Fruit fly (Drosophila melanogaster) whole organism, prepupa: ENCODE measurements around the gene Polr1D.

Experiments
- Blimp-1 ChIP-seq: fragments of 200-800 bp; sonication (Bioruptor generic); optimal IDR thresholded peaks from 3 replicates; lab custom pipeline; 2017; ENCODE audit warnings: missing biosample characterization, missing genetic modification characterization, mild to moderate bottlenecking, moderate library complexity, missing genetic modification reagents
- CG10669 ChIP-seq: fragments of 200-800 bp; sonication (Bioruptor generic); optimal IDR thresholded peaks from 3 replicates; lab custom pipeline; 2018; ENCODE audit warnings: missing biosample characterization, mild to moderate bottlenecking, missing genetic modification characterization, moderate library complexity
- CG11294 ChIP-seq: fragments of 200-800 bp; sonication (Bioruptor generic); IDR thresholded peaks from 2 replicates; pipeline ENCODE4 v1.3.6; 2022; ENCODE audit warnings: missing biosample characterization, missing genetic modification characterization
- CG11762 ChIP-seq: fragments of 200-800 bp; sonication (Bioruptor generic); optimal IDR thresholded peaks from 3 replicates; lab custom pipeline; 2016; ENCODE audit warnings: missing biosample characterization, missing genetic modification characterization; ENCODE audit not compliant: insufficient read depth
- CG11902 ChIP-seq: fragments of 200-800 bp; sonication (Bioruptor generic); optimal IDR thresholded peaks from 3 replicates; lab custom pipeline; 2016; ENCODE audit warnings: missing biosample characterization, missing genetic modification characterization
- CG15336 ChIP-seq: fragments of 200-800 bp; sonication (Bioruptor generic); IDR thresholded peaks from 2 replicates; pipeline ENCODE4 v1.3.6; 2022; ENCODE audit warnings: missing biosample characterization, missing genetic modification characterization
- CG1621 ChIP-seq: fragments of 200-800 bp; sonication (Bioruptor generic); optimal IDR thresholded peaks from 3 replicates; lab custom pipeline; 2018; ENCODE audit warnings: missing biosample characterization, mild to moderate bottlenecking, missing genetic modification characterization
- CG16779 ChIP-seq: fragments of 200-800 bp; sonication (Bioruptor generic); optimal IDR thresholded peaks from 3 replicates; lab custom pipeline; 2017; ENCODE audit warnings: missing biosample characterization, mild to moderate bottlenecking, missing genetic modification characterization
- CG3032 ChIP-seq: fragments of 200-800 bp; optimal IDR thresholded peaks from 2 replicates; lab custom pipeline; 2019; ENCODE audit warnings: missing biosample characterization, mild to moderate bottlenecking, missing genetic modification characterization, moderate library complexity
- CG31627 ChIP-seq: fragments of 200-800 bp; sonication (Bioruptor generic); optimal IDR thresholded peaks from 3 replicates; lab custom pipeline; 2016; ENCODE audit warnings: missing biosample characterization, missing genetic modification characterization
- CG32006 ChIP-seq: fragments of 200-800 bp; sonication (Bioruptor generic); optimal IDR thresholded peaks from 3 replicates; lab custom pipeline; 2017; ENCODE audit warnings: missing biosample characterization, mild to moderate bottlenecking, missing genetic modification characterization
- CG34406 ChIP-seq: fragments of 200-800 bp; sonication (Bioruptor generic); optimal IDR thresholded peaks from 3 replicates; lab custom pipeline; 2016; ENCODE audit warnings: missing biosample characterization, missing genetic modification characterization
- CG3919 ChIP-seq: fragments of 200-800 bp; sonication (Bioruptor generic); optimal IDR thresholded peaks from 3 replicates; lab custom pipeline; 2016; ENCODE audit warnings: missing biosample characterization, missing genetic modification characterization
- CG4318 ChIP-seq: fragments of 200-800 bp; sonication (Bioruptor generic); optimal IDR thresholded peaks from 3 replicates; lab custom pipeline; 2017; ENCODE audit warnings: missing biosample characterization, mild to moderate bottlenecking, missing genetic modification characterization
- CG6163 ChIP-seq: fragments of 200-800 bp; sonication (Bioruptor generic); IDR thresholded peaks from 3 replicates; pipeline ENCODE4 v1.3.6; 2022; ENCODE audit warnings: missing biosample characterization, missing genetic modification characterization
- CG6276 ChIP-seq: fragments of 200-800 bp; sonication (Bioruptor generic); optimal IDR thresholded peaks from 2 replicates; lab custom pipeline; 2017; ENCODE audit warnings: missing biosample characterization, mild to moderate bottlenecking, missing genetic modification characterization
- CG6792 ChIP-seq: fragments of 200-800 bp; sonication (Bioruptor generic); optimal IDR thresholded peaks from 3 replicates; lab custom pipeline; 2016; ENCODE audit warnings: missing biosample characterization, missing genetic modification characterization
- CG6808 ChIP-seq: fragments of 200-800 bp; sonication (Bioruptor generic); optimal IDR thresholded peaks from 3 replicates; lab custom pipeline; 2017; ENCODE audit warnings: missing biosample characterization, missing genetic modification characterization, mild to moderate bottlenecking, moderate library complexity, missing genetic modification reagents
- CG6854 ChIP-seq: fragments of 200-800 bp; sonication (Bioruptor generic); optimal IDR thresholded peaks from 2 replicates; lab custom pipeline; 2017; ENCODE audit warnings: missing biosample characterization, mild to moderate bottlenecking, missing genetic modification characterization
- CG7368 ChIP-seq: fragments of 200-800 bp; sonication (Bioruptor generic); optimal IDR thresholded peaks from 3 replicates; lab custom pipeline; 2016; ENCODE audit warnings: missing biosample characterization, missing genetic modification characterization
- CG8119 ChIP-seq: fragments of 200-800 bp; sonication (Bioruptor generic); IDR thresholded peaks from 3 replicates; pipeline ENCODE4 v1.3.6; 2022; ENCODE audit warnings: missing biosample characterization, missing genetic modification characterization
- CG8319 ChIP-seq: fragments of 200-800 bp; sonication (Bioruptor generic); optimal IDR thresholded peaks from 3 replicates; lab custom pipeline; 2016; ENCODE audit warnings: missing biosample characterization, missing genetic modification characterization
- CG9139 ChIP-seq: fragments of 200-800 bp; sonication (Bioruptor generic); optimal IDR thresholded peaks from 3 replicates; lab custom pipeline; 2017; ENCODE audit warnings: missing biosample characterization, mild to moderate bottlenecking, missing genetic modification characterization
- Eip75B ChIP-seq: fragments of 200-800 bp; sonication (Bioruptor generic); optimal IDR thresholded peaks from 3 replicates; lab custom pipeline; 2016; ENCODE audit warnings: missing biosample characterization, missing genetic modification characterization
- Eip78C ChIP-seq: fragments of 200-800 bp; sonication (Bioruptor generic); peaks from one replicate; lab custom pipeline; 2016; ENCODE audit warnings: missing biosample characterization, missing genetic modification characterization
- Ets96B ChIP-seq: fragments of 200-800 bp; optimal IDR thresholded peaks from 2 replicates; lab custom pipeline; 2019; ENCODE audit warnings: missing biosample characterization, mild to moderate bottlenecking, missing genetic modification characterization, moderate library complexity
- Gug ChIP-seq: fragments of 200-800 bp; sonication (Bioruptor generic); IDR thresholded peaks from 2 replicates; pipeline ENCODE4 v1.3.6; 2022; ENCODE audit warnings: missing biosample characterization, missing genetic modification characterization
- Hr38 ChIP-seq: sonication (Bioruptor generic); optimal IDR thresholded peaks from 2 replicates; lab custom pipeline; 2016; ENCODE audit warnings: missing biosample characterization, missing genetic modification characterization
- Hr4 ChIP-seq: fragments of 200-800 bp; sonication (Bioruptor generic); optimal IDR thresholded peaks from 3 replicates; lab custom pipeline; 2016; ENCODE audit warnings: missing biosample characterization, missing genetic modification characterization
- Lpt ChIP-seq: fragments of 200-800 bp; sonication (Bioruptor generic); optimal IDR thresholded peaks from 3 replicates; lab custom pipeline; 2016; ENCODE audit warnings: missing biosample characterization, missing genetic modification characterization
- Met ChIP-seq: fragments of 200-800 bp; sonication (Bioruptor generic); optimal IDR thresholded peaks from 3 replicates; lab custom pipeline; 2016; ENCODE audit warnings: missing biosample characterization, missing genetic modification characterization
- OdsH ChIP-seq: fragments of 200-800 bp; sonication (Bioruptor generic); optimal IDR thresholded peaks from 3 replicates; lab custom pipeline; 2016; ENCODE audit warnings: missing biosample characterization, missing genetic modification characterization
- Smox ChIP-seq: fragments of 200-800 bp; sonication (Bioruptor generic); optimal IDR thresholded peaks from 3 replicates; lab custom pipeline; 2016; ENCODE audit warnings: missing biosample characterization, missing genetic modification characterization
- Sox102F ChIP-seq: fragments of 200-800 bp; sonication (Bioruptor generic); optimal IDR thresholded peaks from 2 replicates; lab custom pipeline; 2016; ENCODE audit warnings: missing biosample characterization, mild to moderate bottlenecking, missing genetic modification characterization
- Sox14 ChIP-seq: fragments of 200-800 bp; sonication (Bioruptor generic); optimal IDR thresholded peaks from 3 replicates; lab custom pipeline; 2016; ENCODE audit warnings: missing biosample characterization, missing genetic modification characterization
- achi ChIP-seq: fragments of 200-800 bp; sonication (Bioruptor generic); optimal IDR thresholded peaks from 3 replicates; lab custom pipeline; 2016; ENCODE audit warnings: missing biosample characterization, missing genetic modification characterization
- acj6 ChIP-seq: fragments of 200-800 bp; sonication (Bioruptor generic); optimal IDR thresholded peaks from 3 replicates; lab custom pipeline; 2016; ENCODE audit warnings: missing biosample characterization, missing genetic modification characterization
- eg ChIP-seq: fragments of 200-800 bp; sonication (Bioruptor generic); IDR thresholded peaks from 3 replicates; pipeline ENCODE4 v1.3.6; 2022; ENCODE audit warnings: missing biosample characterization, missing genetic modification characterization
- esn ChIP-seq: fragments of 200-800 bp; sonication (Bioruptor generic); optimal IDR thresholded peaks from 2 replicates; lab custom pipeline; 2016; ENCODE audit warnings: missing biosample characterization, mild to moderate bottlenecking, missing genetic modification characterization, moderate library complexity
- fd85E ChIP-seq: fragments of 200-800 bp; sonication (Bioruptor generic); optimal IDR thresholded peaks from 3 replicates; lab custom pipeline; 2016; ENCODE audit warnings: missing biosample characterization, missing genetic modification characterization
- fkh ChIP-seq: fragments of 200-800 bp; sonication (Bioruptor generic); optimal IDR thresholded peaks from 3 replicates; lab custom pipeline; 2017; ENCODE audit warnings: missing biosample characterization, mild to moderate bottlenecking, missing genetic modification characterization, moderate library complexity
- lz ChIP-seq: fragments of 200-800 bp; sonication (Bioruptor generic); optimal IDR thresholded peaks from 3 replicates; lab custom pipeline; 2016; ENCODE audit warnings: missing biosample characterization, missing genetic modification characterization
- net ChIP-seq: fragments of 200-800 bp; sonication (Bioruptor generic); optimal IDR thresholded peaks from 3 replicates; lab custom pipeline; 2016; ENCODE audit warnings: missing biosample characterization, missing genetic modification characterization
- pdm3 ChIP-seq: fragments of 200-800 bp; sonication (Bioruptor generic); optimal IDR thresholded peaks from 3 replicates; lab custom pipeline; 2016; ENCODE audit warnings: missing biosample characterization, missing genetic modification characterization
- salr ChIP-seq, 2 experiments: fragments of 200-800 bp; sonication (Bioruptor generic); optimal IDR thresholded peaks; 3 replicates each; lab custom pipeline; 2016 to 2018; ENCODE audit warnings: missing biosample characterization in 2 of 2, missing genetic modification characterization in 2 of 2, mild to moderate bottlenecking in 1 of 2
- spab ChIP-seq: fragments of 200-800 bp; sonication (Bioruptor generic); optimal IDR thresholded peaks from 2 replicates; lab custom pipeline; 2017; ENCODE audit warnings: missing biosample characterization, mild to moderate bottlenecking, missing genetic modification characterization, missing genetic modification reagents
- ss ChIP-seq, 2 experiments: fragments of 200-800 bp; sonication (Bioruptor generic); optimal IDR thresholded peaks; 2 replicates in 1 of 2; 3 replicates in 1 of 2; lab custom pipeline; 2017 to 2018; ENCODE audit warnings: mild to moderate bottlenecking in 2 of 2, missing biosample characterization in 2 of 2, missing genetic modification characterization in 2 of 2, moderate library complexity in 1 of 2
- topi ChIP-seq: fragments of 200-800 bp; sonication (Bioruptor generic); optimal IDR thresholded peaks from 3 replicates; lab custom pipeline; 2016; ENCODE audit warnings: missing biosample characterization, missing genetic modification characterization
- vri ChIP-seq: fragments of 200-800 bp; sonication (Bioruptor generic); optimal IDR thresholded peaks from 3 replicates; lab custom pipeline; 2016; ENCODE audit warnings: missing biosample characterization, mild to moderate bottlenecking, missing genetic modification characterization

Polr1D gene

DNA sequence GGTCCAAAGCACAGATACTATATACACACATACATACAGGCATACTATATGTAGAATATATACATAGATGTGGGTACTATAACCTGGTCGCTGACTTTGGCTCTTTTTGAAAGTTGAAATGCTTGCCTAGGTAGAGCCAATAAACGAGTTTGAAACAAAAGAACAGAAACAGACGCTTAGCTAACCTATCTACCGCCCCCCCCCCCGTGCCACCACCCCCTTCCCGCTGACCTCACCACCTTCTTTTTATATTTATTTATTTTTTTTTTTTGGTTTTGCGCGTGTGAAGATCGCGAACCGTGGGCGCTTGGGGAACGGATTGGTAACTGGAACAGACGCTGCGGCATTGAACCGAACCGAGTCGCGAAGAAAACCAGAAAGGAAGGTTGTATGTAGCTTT, 9.1 kb upstream of the Polr1D start (continued):
- TF ChIP-seq eg (GFP tag; lab: Robert Waterston, UW): peak; percentile 57; the same call in 2 of the 3 replicates
- TF ChIP-seq CG6163 (GFP tag; lab: Robert Waterston, UW): peak; percentile 74
- no peak for TF ChIP-seq Ets96B (tag; lab: Kevin White, UChicago)
- no peak for TF ChIP-seq Hr38 (GFP tag; lab: Kevin White, UChicago)
- TF ChIP-seq salr (GFP tag; optimal IDR thresholded peaks at IDR 0.05; lab: Kevin White, UChicago): no peak

DNA sequence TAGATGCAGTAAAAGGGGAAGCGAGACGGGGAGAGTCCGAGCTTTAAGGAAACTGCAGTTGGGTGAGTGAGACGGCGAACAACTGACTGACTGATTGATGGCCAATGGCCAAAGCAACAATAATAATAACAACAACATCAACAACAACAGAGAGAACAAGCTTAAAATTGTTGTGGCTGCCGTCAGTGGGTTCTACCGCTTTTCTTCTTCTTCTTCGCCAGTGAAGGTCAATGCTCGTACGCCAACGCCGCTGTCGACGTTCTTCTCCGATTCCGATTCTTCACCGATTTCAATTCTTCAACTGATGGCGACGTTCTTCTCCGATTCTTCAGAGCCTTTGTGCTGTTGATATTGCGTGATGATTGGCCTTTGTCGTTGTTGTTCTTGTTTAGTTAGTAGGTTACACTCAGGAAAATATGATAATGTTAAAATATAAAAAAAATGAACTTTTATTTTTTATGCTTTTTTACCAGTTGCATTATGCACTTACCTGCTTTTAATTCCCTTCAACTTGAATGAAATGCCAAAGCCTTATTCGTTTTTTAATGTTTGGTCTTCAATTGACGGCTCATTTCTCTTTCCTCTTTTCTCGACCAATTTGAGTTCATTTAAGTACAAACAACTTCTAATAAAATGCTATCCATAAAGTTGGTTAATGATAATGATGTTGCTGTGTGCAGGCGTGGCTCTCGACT, 7.3 kb upstream of the Polr1D start:
- TF ChIP-seq Sox14 (GFP tag; lab: Kevin White, UChicago) (peak; percentile 72), CG1621 (tag; lab: Kevin White, UChicago) (peak; percentile 46), acj6 (GFP tag; lab: Kevin White, UChicago) (peak; percentile 72), CG11294 (no peak), fkh (GFP tag; lab: Kevin White, UChicago) (no peak), ss (GFP tag; optimal IDR thresholded peaks at IDR 0.05; lab: Kevin White, UChicago) (no peak), Gug (no peak), CG6163 (GFP tag; lab: Robert Waterston, UW) (peak; percentile 61), CG7368 (peak; percentile 48), CG6276 (no peak), Smox (GFP tag; lab: Kevin White, UChicago) (peak; percentile 72), Eip78C (GFP tag; lab: Kevin White, UChicago) (peak; percentile 84), Met (GFP tag; lab: Kevin White, UChicago) (peak; percentile 83), CG3919 (peak; percentile 34), CG15336 (GFP tag; lab: Robert Waterston, UW) (peak; percentile 26; the same call in 1 of the 2 replicates), Hr4 (peak; percentile 18), vri (GFP tag; lab: Kevin White, UChicago) (peak; percentile 20), Blimp-1 (GFP tag; lab: Kevin White, UChicago) (no peak), OdsH (GFP tag; lab: Kevin White, UChicago) (peak; percentile 61), esn (GFP tag; lab: Kevin White, UChicago) (peak; percentile 77), CG9139 (GFP tag; lab: Kevin White, UChicago) (no peak), CG10669 (GFP tag; lab: Kevin White, UChicago) (peak; percentile 69), CG34406 (GFP tag; lab: Kevin White, UChicago) (peak; percentile 58), CG4318 (GFP tag; lab: Kevin White, UChicago) (no peak), Ets96B (tag; lab: Kevin White, UChicago) (peak; percentile 73), CG3032 (tag; lab: Kevin White, UChicago) (peak; percentile 71), spab (GFP tag; lab: Kevin White, UChicago) (peak; percentile 39), Sox102F (GFP tag; lab: Kevin White, UChicago) (peak; percentile 74), CG11762 (peak; percentile 41), Eip75B (GFP tag; lab: Kevin White, UChicago) (peak; percentile 59), Lpt (GFP tag; lab: Kevin White, UChicago) (no peak), CG8119 (GFP tag; lab: Robert Waterston, UW) (peak; percentile 57; the same call in 2 of the 3 replicates), net (GFP tag; lab: Kevin White, UChicago) (peak; percentile 60), CG11902 (GFP tag; lab: Kevin White, UChicago) (no peak), CG8319 (GFP tag; lab: Kevin White, UChicago) (peak; percentile 32), lz (GFP tag; lab: Kevin White, UChicago) (peak; percentile 59), CG6792 (peak; percentile 44), CG6854 (GFP tag; lab: Kevin White, UChicago) (no peak), achi (peak; percentile 72), CG32006 (GFP tag; lab: Kevin White, UChicago) (peak; percentile 55), topi (peak; percentile 62), pdm3 (GFP tag; lab: Kevin White, UChicago) (peak; percentile 49), CG16779 (tag; lab: Kevin White, UChicago) (peak; percentile 9), fd85E (GFP tag; lab: Kevin White, UChicago) (no peak), CG6808 (GFP tag; lab: Kevin White, UChicago) (peak; percentile 56), CG31627 (GFP tag; lab: Kevin White, UChicago) (peak; percentile 65)
